Worm (Caenorhabditis elegans): ENCODE measurements around the gene clec-132.

clec-132 gene

ce11 chrII:3583402-3583801 is 6.6 kb downstream of the clec-132 start, which contains the start of gene srh-60:
TSS of gene srh-60 (plus strand) at chrII:3583702.
- TF ChIP-seq C38D4.7 (GFP tag; optimal IDR thresholded peaks at IDR 0.05) = no peak
- no peak for TF ChIP-seq ceh-14 (tag; optimal IDR thresholded peaks at IDR 0.05)
- no peak for TF ChIP-seq fkh-10 (GFP tag; optimal IDR thresholded peaks at IDR 0.05)
- TF ChIP-seq sox-4 (tag; optimal IDR thresholded peaks at IDR 0.05) = no peak
- no peak for TF ChIP-seq hlh-30 (tag; optimal IDR thresholded peaks at IDR 0.05; ENCODE audit: insufficient read depth)
- no peak for TF ChIP-seq mec-3 (tag; optimal IDR thresholded peaks at IDR 0.05; ENCODE audit: borderline replicate concordance)
- TF ChIP-seq elt-4 (tag; optimal IDR thresholded peaks at IDR 0.05) = no peak
- TF ChIP-seq K09A11.1 (tag; optimal IDR thresholded peaks at IDR 0.05; ENCODE audit: insufficient read depth) = no peak
- no peak for TF ChIP-seq ceh-48 (tag; optimal IDR thresholded peaks at IDR 0.05)

DNA sequence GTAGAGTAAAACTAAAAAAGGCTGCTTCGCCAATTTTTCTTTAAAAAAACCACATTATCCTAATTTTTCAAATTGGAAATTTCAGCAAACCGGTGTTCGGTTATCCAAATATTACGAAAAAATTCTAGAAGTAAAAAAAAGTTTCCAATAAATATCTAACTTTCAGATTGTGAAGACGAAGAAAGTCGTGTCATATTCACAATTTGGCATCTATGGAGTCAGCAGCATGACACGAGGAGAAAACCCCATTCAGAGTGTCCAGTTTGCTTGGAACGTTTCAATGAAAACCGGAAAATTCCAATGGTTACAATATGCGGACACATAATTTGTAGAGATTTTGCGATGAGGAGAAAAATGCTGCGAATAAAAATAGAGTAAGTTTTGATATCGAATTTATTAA is 18.5 kb downstream of the clec-132 start, which contains the start of gene Y49F6A.12:
TSS of gene Y49F6A.12 (plus strand) at position 301 of the 400 bp plus-strand sequence.
- TF ChIP-seq unc-42 (tag; optimal IDR thresholded peaks at IDR 0.05) = no peak
- TF ChIP-seq pros-1 (tag; optimal IDR thresholded peaks at IDR 0.05) = no peak
- TF ChIP-seq che-1 (tag; optimal IDR thresholded peaks at IDR 0.05) = no peak
- TF ChIP-seq ceh-18 (tag; optimal IDR thresholded peaks at IDR 0.05) = no peak
- no peak for TF ChIP-seq hlh-30 (tag; optimal IDR thresholded peaks at IDR 0.05; ENCODE audit: insufficient read depth)
- TF ChIP-seq ceh-45 (GFP tag; IDR thresholded peaks at IDR 0.05) = no peak
- TF ChIP-seq nhr-232 (tag; optimal IDR thresholded peaks at IDR 0.05) = no peak

DNA sequence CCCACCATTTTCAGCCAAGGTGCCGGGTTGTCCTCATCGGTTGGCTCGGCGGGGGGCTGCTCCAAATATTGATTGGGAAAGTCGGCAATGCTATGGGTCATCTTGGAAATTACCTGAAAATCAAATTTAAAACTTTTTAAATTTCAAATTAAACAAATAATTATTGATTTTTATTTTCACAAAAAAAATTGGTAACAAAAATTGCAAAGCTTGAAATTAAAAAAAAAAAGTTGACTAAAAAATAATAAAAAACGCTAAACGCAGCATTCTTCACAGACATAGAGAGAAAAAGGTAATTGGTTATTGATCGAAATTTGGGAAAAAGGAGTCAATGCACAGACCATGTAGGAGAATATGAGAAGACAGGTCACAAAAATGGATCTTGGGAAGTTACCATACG is 21.9 kb downstream of the clec-132 start, which contains the start of gene Y49F6A.11:
TSS of gene Y49F6A.11 (minus strand) at position 101 of the 400 bp plus-strand sequence.
- no peak for TF ChIP-seq pqm-1 (tag; optimal IDR thresholded peaks at IDR 0.05)
- TF ChIP-seq unc-3 (GFP tag; conservative IDR thresholded peaks at IDR 0.05) = no peak
- no peak for TF ChIP-seq unc-3 (tag; optimal IDR thresholded peaks at IDR 0.05)
- no peak for TF ChIP-seq C08G9.2 (tag; optimal IDR thresholded peaks at IDR 0.05)
- no peak for TF ChIP-seq fax-1 (tag; optimal IDR thresholded peaks at IDR 0.05)
- TF ChIP-seq nhr-11 (tag; optimal IDR thresholded peaks at IDR 0.05) = no peak
- no peak for TF ChIP-seq eyg-1 (tag; optimal IDR thresholded peaks at IDR 0.05)
- no peak for TF ChIP-seq zip-5 (tag; optimal IDR thresholded peaks at IDR 0.05)
- TF ChIP-seq ceh-48 (tag; optimal IDR thresholded peaks at IDR 0.05) = no peak
- TF ChIP-seq ztf-16 (tag; optimal IDR thresholded peaks at IDR 0.05) = no peak
- TF ChIP-seq ceh-6 (GFP tag; optimal IDR thresholded peaks at IDR 0.05) = no peak
- TF ChIP-seq T23F11.4 (GFP tag; optimal IDR thresholded peaks at IDR 0.05) = no peak
- TF ChIP-seq fkh-6 (tag; optimal IDR thresholded peaks at IDR 0.05) = no peak

- no peak for TF ChIP-seq ceh-6 (GFP tag; optimal IDR thresholded peaks at IDR 0.05)
- no peak for TF ChIP-seq pat-9 (tag; optimal IDR thresholded peaks at IDR 0.05)
- TF ChIP-seq odd-2 (tag; optimal IDR thresholded peaks at IDR 0.05) = no peak
- TF ChIP-seq npax-4 (tag; optimal IDR thresholded peaks at IDR 0.05) = no peak
- no peak for TF ChIP-seq che-1 (tag; optimal IDR thresholded peaks at IDR 0.05)
- TF ChIP-seq ama-1 (optimal IDR thresholded peaks at IDR 0.05) = no peak
- TF ChIP-seq sox-2 (GFP tag; IDR thresholded peaks at IDR 0.05) = no peak
- TF ChIP-seq ceh-2 (tag; optimal IDR thresholded peaks at IDR 0.05) = no peak
- no peak for TF ChIP-seq pha-2 (tag; optimal IDR thresholded peaks at IDR 0.05)
- no peak for TF ChIP-seq mec-3 (tag; optimal IDR thresholded peaks at IDR 0.05; ENCODE audit: borderline replicate concordance)
- TF ChIP-seq pros-1 (tag; optimal IDR thresholded peaks at IDR 0.05) = no peak
These were observed 27.7 kb downstream of the clec-132 start for ce11 chrII:3604578-3604977.

ce11 chrII:3609764-3610163 is 32.9 kb downstream of the clec-132 start, which contains the start of gene Y49F6A.5:
TSS of gene Y49F6A.5 (minus strand) at chrII:3609864.
- TF ChIP-seq pax-1 (tag; optimal IDR thresholded peaks at IDR 0.05) = no peak
- no peak for TF ChIP-seq hlh-6 (tag; optimal IDR thresholded peaks at IDR 0.05)
- TF ChIP-seq ztf-16 (tag; optimal IDR thresholded peaks at IDR 0.05) = no peak
- TF ChIP-seq eyg-1 (tag; optimal IDR thresholded peaks at IDR 0.05) = no peak
- TF ChIP-seq T23F11.4 (GFP tag; optimal IDR thresholded peaks at IDR 0.05) = no peak
- no peak for TF ChIP-seq hlh-30 (tag; optimal IDR thresholded peaks at IDR 0.05; ENCODE audit: insufficient read depth)
- no peak for TF ChIP-seq ceh-24 (tag; optimal IDR thresholded peaks at IDR 0.05)
- TF ChIP-seq ceh-19 (GFP tag; optimal IDR thresholded peaks at IDR 0.05) = no peak
- TF ChIP-seq pha-4 (tag; optimal IDR thresholded peaks at IDR 0.05) = no peak
- no peak for TF ChIP-seq ceh-6 (GFP tag; optimal IDR thresholded peaks at IDR 0.05)
- TF ChIP-seq ceh-34 (tag; optimal IDR thresholded peaks at IDR 0.05) = no peak
- TF ChIP-seq pqm-1 (tag; optimal IDR thresholded peaks at IDR 0.05) = no peak
- no peak for TF ChIP-seq ceh-18 (tag; optimal IDR thresholded peaks at IDR 0.05)

Data from whole organism, late embryonic.